Fruit fly (Drosophila melanogaster) whole organism, prepupa: ENCODE results near the gene CG17650.

ENCODE experiments used
- CG11294 ChIP-seq: fragments of 200-800 bp; sonication (Bioruptor generic); IDR thresholded peaks from 2 replicates; pipeline ENCODE4 v1.3.6; 2022; ENCODE audit warnings: missing biosample characterization, missing genetic modification characterization
- CG31627 ChIP-seq: fragments of 200-800 bp; sonication (Bioruptor generic); optimal IDR thresholded peaks from 3 replicates; lab custom pipeline; 2016; ENCODE audit warnings: missing biosample characterization, missing genetic modification characterization
- CG34406 ChIP-seq: fragments of 200-800 bp; sonication (Bioruptor generic); optimal IDR thresholded peaks from 3 replicates; lab custom pipeline; 2016; ENCODE audit warnings: missing biosample characterization, missing genetic modification characterization
- CG4318 ChIP-seq: fragments of 200-800 bp; sonication (Bioruptor generic); optimal IDR thresholded peaks from 3 replicates; lab custom pipeline; 2017; ENCODE audit warnings: missing biosample characterization, mild to moderate bottlenecking, missing genetic modification characterization
- CG8319 ChIP-seq: fragments of 200-800 bp; sonication (Bioruptor generic); optimal IDR thresholded peaks from 3 replicates; lab custom pipeline; 2016; ENCODE audit warnings: missing biosample characterization, missing genetic modification characterization
- Sox102F ChIP-seq: fragments of 200-800 bp; sonication (Bioruptor generic); optimal IDR thresholded peaks from 2 replicates; lab custom pipeline; 2016; ENCODE audit warnings: missing biosample characterization, mild to moderate bottlenecking, missing genetic modification characterization
- Sox15 ChIP-seq: fragments of 200-800 bp; sonication (Bioruptor generic); optimal IDR thresholded peaks from 3 replicates; lab custom pipeline; 2016; ENCODE audit warnings: missing biosample characterization, missing genetic modification characterization
- fd59A ChIP-seq: fragments of 200-800 bp; sonication (Bioruptor generic); optimal IDR thresholded peaks from 2 replicates; lab custom pipeline; 2017; ENCODE audit warnings: missing biosample characterization, mild to moderate bottlenecking, missing genetic modification characterization, missing genetic modification reagents
- net ChIP-seq: fragments of 200-800 bp; sonication (Bioruptor generic); optimal IDR thresholded peaks from 3 replicates; lab custom pipeline; 2016; ENCODE audit warnings: missing biosample characterization, missing genetic modification characterization

DNA sequence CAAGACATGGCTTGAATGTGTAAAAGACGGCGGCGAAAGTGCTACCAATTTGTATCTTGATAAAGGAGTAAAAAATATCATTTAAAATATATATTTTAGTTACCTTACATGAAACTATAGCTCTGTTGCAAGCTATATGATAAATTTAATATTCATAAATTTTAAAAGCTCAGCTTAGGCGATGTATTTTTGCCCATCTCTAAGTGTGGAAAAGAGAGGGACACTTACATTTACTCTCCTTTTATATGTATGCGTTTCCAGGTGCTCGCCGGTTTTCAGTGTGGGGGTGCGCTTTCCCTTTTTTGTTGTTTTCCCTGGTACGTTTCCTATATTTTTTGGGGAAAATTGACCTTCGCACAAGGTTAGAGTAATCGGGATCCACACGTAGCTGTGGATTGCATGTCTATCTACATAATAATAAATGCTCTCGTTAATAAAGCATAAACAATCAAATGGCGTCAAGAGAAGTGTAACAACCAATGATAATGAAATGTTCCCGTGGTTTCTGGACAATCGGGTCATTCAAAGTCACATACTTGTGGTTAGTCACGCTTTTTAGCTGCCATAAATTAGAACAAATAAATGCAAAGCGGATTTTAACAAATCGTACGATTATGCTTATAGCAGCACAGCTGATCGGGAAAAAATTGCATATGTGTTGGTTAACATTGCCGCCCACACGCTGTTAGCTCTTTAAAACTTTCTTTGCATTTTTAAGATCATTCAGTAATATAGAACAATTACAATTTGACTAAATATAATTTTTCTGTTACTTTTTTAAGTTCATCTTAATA, 30.9 kb downstream of the CG17650 start:
- peak; percentile 99 for TF ChIP-seq CG34406 (GFP tag; lab: Kevin White, UChicago)
- TF ChIP-seq fd59A (GFP tag; lab: Kevin White, UChicago): peak; percentile 98
- TF ChIP-seq CG4318 (GFP tag; lab: Kevin White, UChicago): peak; percentile 95
- TF ChIP-seq CG11294: peak; percentile 96
- peak; percentile 94 for TF ChIP-seq CG8319 (GFP tag; lab: Kevin White, UChicago)
- peak; percentile 96 for TF ChIP-seq net (GFP tag; lab: Kevin White, UChicago)
- TF ChIP-seq Sox15 (GFP tag; lab: Kevin White, UChicago): peak; percentile 95
- TF ChIP-seq Sox102F: peak; percentile 98
- peak; percentile 93 for TF ChIP-seq CG31627 (GFP tag; lab: Kevin White, UChicago)
